Fruit fly (Drosophila melanogaster): Measurements from ENCODE around the gene CG33928.

The CG33928 gene

dm6 chr2L:17472582-17473524 is 36.5 kb upstream of the CG33928 start, which contains the start of gene BicD (continued):
- no peak for TF ChIP-seq corto (GFP tag; optimal IDR thresholded peaks at IDR 0.05)
- TF ChIP-seq CG12104 (GFP tag; optimal IDR thresholded peaks at IDR 0.05): no peak
- no peak for TF ChIP-seq Atf-2 (GFP tag; optimal IDR thresholded peaks at IDR 0.05)
- TF ChIP-seq CG15011 (GFP tag; optimal IDR thresholded peaks at IDR 0.05): no peak
- TF ChIP-seq CG16863 (GFP tag; optimal IDR thresholded peaks at IDR 0.05): no peak
- TF ChIP-seq CG34224 (GFP tag; IDR thresholded peaks at IDR 0.05; ENCODE audit: partially characterized antibody): peak; percentile 50; the same call in 1 of the 3 replicates
- no peak for TF ChIP-seq lilli (GFP tag; optimal IDR thresholded peaks at IDR 0.05)
- no peak for TF ChIP-seq rib (GFP tag; IDR thresholded peaks at IDR 0.05)
- no peak for TF ChIP-seq CG10979 (tag; optimal IDR thresholded peaks at IDR 0.05)
- peak; percentile 5 for TF ChIP-seq PHDP (tag; optimal IDR thresholded peaks at IDR 0.05)
- TF ChIP-seq fd102C (GFP tag; optimal IDR thresholded peaks at IDR 0.05): no peak
- no peak for TF ChIP-seq Spps (tag; optimal IDR thresholded peaks at IDR 0.05)
- TF ChIP-seq CG15601 (tag; optimal IDR thresholded peaks at IDR 0.05): peak; percentile 68
- no peak for TF ChIP-seq ro (GFP tag; IDR thresholded peaks at IDR 0.05)
- TF ChIP-seq CG34376 (GFP tag; optimal IDR thresholded peaks at IDR 0.05): peak; percentile 28
- 0 out of 3 replicates have a peak, but pooled peaks have one; percentile 26 for TF ChIP-seq CG2199 (GFP tag; IDR thresholded peaks at IDR 0.05)
- no peak for TF ChIP-seq Elba2 (GFP tag; optimal IDR thresholded peaks at IDR 0.05)
- TF ChIP-seq CG14667 (GFP tag; IDR thresholded peaks at IDR 0.05): no peak
- TF ChIP-seq CG17186 (GFP tag; optimal IDR thresholded peaks at IDR 0.05): peak; percentile 77
- peak; percentile 99 for TF ChIP-seq nerfin-1 (tag; optimal IDR thresholded peaks at IDR 0.05)
- no peak for TF ChIP-seq vfl (GFP tag; optimal IDR thresholded peaks at IDR 0.05)
- no peak for TF ChIP-seq CG4360 (GFP tag; IDR thresholded peaks at IDR 0.05)
- TF ChIP-seq CG17912 (GFP tag; optimal IDR thresholded peaks at IDR 0.05): peak; percentile 8
- TF ChIP-seq tio (GFP tag; optimal IDR thresholded peaks at IDR 0.05): no peak
- TF ChIP-seq aop (GFP tag; IDR thresholded peaks at IDR 0.05): no peak
- TF ChIP-seq CG17359 (tag; optimal IDR thresholded peaks at IDR 0.05): no peak
- no peak for TF ChIP-seq CG4404 (GFP tag; IDR thresholded peaks at IDR 0.05)
- no peak for TF ChIP-seq gt (GFP tag; IDR thresholded peaks at IDR 0.05)
- TF ChIP-seq CG1603 (tag; optimal IDR thresholded peaks at IDR 0.05): peak; percentile 35
- no peak for TF ChIP-seq CG10959 (GFP tag; IDR thresholded peaks at IDR 0.05)
- TF ChIP-seq CG13296 (GFP tag; optimal IDR thresholded peaks at IDR 0.05): peak; percentile 24
- no peak for TF ChIP-seq CG14050 (GFP tag; IDR thresholded peaks at IDR 0.05)
- no peak for TF ChIP-seq CG11723 (GFP tag; optimal IDR thresholded peaks at IDR 0.05)
- TF ChIP-seq CG4617 (GFP tag; optimal IDR thresholded peaks at IDR 0.05; ENCODE audit: borderline replicate concordance): peak; percentile 38
- no peak for TF ChIP-seq CG2202 (tag; optimal IDR thresholded peaks at IDR 0.05)
- no peak for TF ChIP-seq croc (GFP tag; conservative IDR thresholded peaks at IDR 0.05)
- peak; percentile 12 for TF ChIP-seq CG10543 (GFP tag; optimal IDR thresholded peaks at IDR 0.05)
- TF ChIP-seq CG17829 (tag; optimal IDR thresholded peaks at IDR 0.05): peak; percentile 68
- peak; percentile 1 for TF ChIP-seq caup (GFP tag; optimal IDR thresholded peaks at IDR 0.05; ENCODE audit: severe bottlenecking)
- TF ChIP-seq onecut (GFP tag; IDR thresholded peaks at IDR 0.05): 0 out of 2 replicates have a peak, but pooled peaks have one; percentile 4
- no peak for TF ChIP-seq maf-S (GFP tag; optimal IDR thresholded peaks at IDR 0.05)
- peak; percentile 24 for TF ChIP-seq Dek (tag; optimal IDR thresholded peaks at IDR 0.05)
- no peak for TF ChIP-seq CG18619 (GFP tag; optimal IDR thresholded peaks at IDR 0.05)
- TF ChIP-seq tna (GFP tag; IDR thresholded peaks at IDR 0.05; ENCODE audit: partially characterized antibody): no peak; the same call in 1 of the 2 replicates
- TF ChIP-seq E2f2 (GFP tag; IDR thresholded peaks at IDR 0.05): peak; percentile 41; the same call in 1 of the 2 replicates
- TF ChIP-seq toy (GFP tag; IDR thresholded peaks at IDR 0.05): no peak
- TF ChIP-seq so (GFP tag; IDR thresholded peaks at IDR 0.05): no peak
- TF ChIP-seq Xbp1 (GFP tag; optimal IDR thresholded peaks at IDR 0.05): no peak
